Worm (Caenorhabditis elegans) whole organism, L2 larva: ENCODE data around the gene srbc-19.

ENCODE experiments used
- aly-2 ChIP-seq: fragments of 150-350 bp; optimal IDR thresholded peaks from 2 replicates; lab custom pipeline; 2014; ENCODE audit warnings: missing biosample characterization, missing genetic modification characterization
- egl-27 ChIP-seq: sonication (generic microtip); optimal IDR thresholded peaks from 3 replicates; lab custom pipeline; 2017; ENCODE audit warnings: missing biosample characterization, missing genetic modification reagents, missing genetic modification characterization
- lin-13 ChIP-seq: fragments of 150-350 bp; optimal IDR thresholded peaks from 2 replicates; lab custom pipeline; 2014; ENCODE audit warnings: missing biosample characterization, missing genetic modification reagents, missing genetic modification characterization
- nhr-11 ChIP-seq: fragments of 150-350 bp; optimal IDR thresholded peaks from 2 replicates; lab custom pipeline; 2014; ENCODE audit warnings: missing biosample characterization, missing genetic modification characterization
- unc-62 ChIP-seq: fragments of 150-350 bp; optimal IDR thresholded peaks from 2 replicates; lab custom pipeline; 2014; ENCODE audit warnings: missing biosample characterization, missing genetic modification reagents, missing genetic modification characterization
- ztf-11 ChIP-seq: sonication (generic microtip); optimal IDR thresholded peaks from 2 replicates; lab custom pipeline; 2017; ENCODE audit warnings: missing biosample characterization, missing genetic modification characterization

- TF ChIP-seq ztf-11 (tag; lab: Kevin White, UChicago) (no peak), aly-2 (tag; lab: Kevin White, UChicago) (no peak), nhr-11 (tag; lab: Kevin White, UChicago) (no peak), lin-13 (GFP tag; lab: Kevin White, UChicago) (no peak), egl-27 (no peak), unc-62 (no peak)
These were observed 43.4 kb downstream of the srbc-19 start for ce11 chrV:2123164-2123563.
